Fruit fly (Drosophila melanogaster) whole organism, wandering third instar larva: ENCODE data around the gene CG6830.
A peak's percentile ranks its signal among the peaks of the same experiment; 100 is the strongest.

ENCODE experiments used
- Abd-B ChIP-seq: fragments of >200 bp; optimal IDR thresholded peaks from 2 replicates; lab custom pipeline; 2017; ENCODE audit warnings: missing biosample characterization, missing genetic modification characterization
- CG32264 ChIP-seq: fragments of 200-800 bp; sonication (Bioruptor generic); optimal IDR thresholded peaks from 2 replicates; lab custom pipeline; 2016; ENCODE audit warnings: missing biosample characterization, missing genetic modification characterization
- CG9705 ChIP-seq: fragments of 200-800 bp; sonication (Bioruptor generic); optimal IDR thresholded peaks from 2 replicates; lab custom pipeline; 2018; ENCODE audit warnings: missing biosample characterization, mild to moderate bottlenecking, missing genetic modification characterization
- CrebA ChIP-seq: fragments of 200-800 bp; sonication (Bioruptor generic); optimal IDR thresholded peaks from 2 replicates; lab custom pipeline; 2016; ENCODE audit warnings: missing biosample characterization, mild to moderate bottlenecking, missing genetic modification characterization, borderline replicate concordance
- Dfd ChIP-seq: fragments of >200 bp; optimal IDR thresholded peaks from 2 replicates; lab custom pipeline; 2017; ENCODE audit warnings: missing biosample characterization, missing genetic modification characterization
- Dif ChIP-seq: fragments of 200-275, 200-300 bp; sonication (Bioruptor generic); optimal IDR thresholded peaks from 2 replicates; lab custom pipeline; 2018; ENCODE audit warnings: missing biosample characterization, missing genetic modification characterization; ENCODE audit not compliant: partially characterized antibody
- GATAd ChIP-seq: sonication (Bioruptor generic); optimal IDR thresholded peaks from 2 replicates; lab custom pipeline; 2016; ENCODE audit warnings: missing biosample characterization, missing genetic modification characterization
- HLH106 ChIP-seq: fragments of 200-800 bp; optimal IDR thresholded peaks from 3 replicates; lab custom pipeline; 2019; ENCODE audit warnings: missing biosample characterization, mild to moderate bottlenecking, missing genetic modification characterization, moderate library complexity
- Hnf4 ChIP-seq: fragments of 200-800 bp; sonication (Bioruptor generic); optimal IDR thresholded peaks from 2 replicates; lab custom pipeline; 2016; ENCODE audit warnings: missing biosample characterization, mild to moderate bottlenecking, missing genetic modification characterization
- Hr78 ChIP-seq: fragments of >200 bp; optimal IDR thresholded peaks from 2 replicates; lab custom pipeline; 2017; ENCODE audit warnings: missing biosample characterization, missing genetic modification characterization
- Hr83 ChIP-seq: fragments of 200-300 bp; sonication (Bioruptor generic); optimal IDR thresholded peaks from 2 replicates; lab custom pipeline; 2016; ENCODE audit warnings: missing biosample characterization, mild to moderate bottlenecking, missing genetic modification characterization, moderate library complexity; ENCODE audit not compliant: poor library complexity, severe bottlenecking
- Jra ChIP-seq: sonication (Bioruptor generic); optimal IDR thresholded peaks from 2 replicates; lab custom pipeline; 2016; ENCODE audit warnings: missing biosample characterization, missing genetic modification characterization
- Mio ChIP-seq: sonication (Bioruptor generic); optimal IDR thresholded peaks from 2 replicates; lab custom pipeline; 2016; ENCODE audit warnings: missing biosample characterization, missing genetic modification characterization
- Myc ChIP-seq: fragments of >200 bp; optimal IDR thresholded peaks from 2 replicates; lab custom pipeline; 2017
- N ChIP-seq: fragments of >200 bp; optimal IDR thresholded peaks from 2 replicates; lab custom pipeline; 2018; ENCODE audit warnings: missing biosample characterization, missing external identifiers, missing genetic modification characterization
- OdsH ChIP-seq: fragments of 200-800 bp; sonication (Bioruptor generic); optimal IDR thresholded peaks from 2 replicates; lab custom pipeline; 2016; ENCODE audit warnings: missing biosample characterization, mild to moderate bottlenecking, missing genetic modification characterization
- Rel ChIP-seq, 2 experiments: fragments of 200-800 bp; sonication (Bioruptor generic) in 1 of 2; optimal IDR thresholded peaks; 2 replicates in 1 of 2; 3 replicates in 1 of 2; lab custom pipeline; 2016 to 2019; ENCODE audit warnings: mild to moderate bottlenecking in 2 of 2, missing biosample characterization in 2 of 2, missing genetic modification characterization in 2 of 2, moderate library complexity in 1 of 2
- Sp1 ChIP-seq: fragments of 200-800 bp; sonication (Bioruptor generic); optimal IDR thresholded peaks from 3 replicates; lab custom pipeline; 2019; ENCODE audit warnings: missing biosample characterization, mild to moderate bottlenecking, missing genetic modification characterization, moderate library complexity
- Vsx2 ChIP-seq: fragments of 200-300, 225-300 bp; sonication (Bioruptor generic); optimal IDR thresholded peaks from 2 replicates; lab custom pipeline; 2018; ENCODE audit warnings: missing biosample characterization, missing genetic modification characterization; ENCODE audit not compliant: partially characterized antibody
- br ChIP-seq: fragments of 200-800 bp; sonication (Bioruptor generic); optimal IDR thresholded peaks from 2 replicates; lab custom pipeline; 2016; ENCODE audit warnings: missing biosample characterization, missing genetic modification characterization
- brk ChIP-seq: fragments of 200-800 bp; sonication (Bioruptor generic); optimal IDR thresholded peaks from 2 replicates; lab custom pipeline; 2016; ENCODE audit warnings: missing biosample characterization, mild to moderate bottlenecking, missing genetic modification characterization
- dl ChIP-seq, 2 experiments: fragments of 175-275, 200-275 bp in 1 of 2; fragments of 200-275 bp in 1 of 2; sonication (Bioruptor generic); optimal IDR thresholded peaks; lab custom pipeline; 2018; ENCODE audit warnings: mild to moderate bottlenecking in 2 of 2, missing biosample characterization in 2 of 2, missing genetic modification characterization in 2 of 2, moderate library complexity in 2 of 2; ENCODE audit not compliant: partially characterized antibody in 2 of 2, insufficient read depth in 1 of 2
- dmrt93B ChIP-seq: fragments of 200-800 bp; sonication (Bioruptor generic); optimal IDR thresholded peaks from 2 replicates; lab custom pipeline; 2018; ENCODE audit warnings: missing biosample characterization, mild to moderate bottlenecking, missing genetic modification characterization
- dsf ChIP-seq: sonication (Bioruptor generic); optimal IDR thresholded peaks from 2 replicates; lab custom pipeline; 2016; ENCODE audit warnings: missing biosample characterization, missing genetic modification characterization, borderline replicate concordance
- ey ChIP-seq: fragments of 200-800 bp; sonication (Bioruptor generic); optimal IDR thresholded peaks from 2 replicates; lab custom pipeline; 2016; ENCODE audit warnings: missing biosample characterization, missing genetic modification characterization
- foxo ChIP-seq, 2 experiments: fragments of 200-800 bp; sonication (Bioruptor generic); optimal IDR thresholded peaks; 2 replicates in 1 of 2; 3 replicates in 1 of 2; lab custom pipeline; 2016 to 2017; ENCODE audit warnings: missing biosample characterization in 2 of 2, missing genetic modification characterization in 2 of 2
- fru ChIP-seq: fragments of 200-800 bp; sonication (Bioruptor generic); optimal IDR thresholded peaks from 3 replicates; lab custom pipeline; 2016; ENCODE audit warnings: missing biosample characterization, mild to moderate bottlenecking, missing genetic modification characterization
- h ChIP-seq: fragments of 200-800 bp; sonication (Bioruptor generic); optimal IDR thresholded peaks from 3 replicates; lab custom pipeline; 2016; ENCODE audit warnings: missing biosample characterization, mild to moderate bottlenecking, missing genetic modification characterization
- jim ChIP-seq: fragments of 175-275, 200-325 bp; sonication (Bioruptor generic); optimal IDR thresholded peaks from 2 replicates; lab custom pipeline; 2016; ENCODE audit warnings: missing biosample characterization, mild to moderate bottlenecking, missing genetic modification characterization
- lola ChIP-seq: fragments of >200 bp; optimal IDR thresholded peaks from 2 replicates; lab custom pipeline; 2017; ENCODE audit warnings: missing biosample characterization, missing genetic modification characterization
- pan ChIP-seq: fragments of >200 bp; optimal IDR thresholded peaks from 2 replicates; lab custom pipeline; 2017
- psq ChIP-seq: fragments of 200-800 bp; sonication (Bioruptor generic); optimal IDR thresholded peaks from 3 replicates; lab custom pipeline; 2017; ENCODE audit warnings: missing biosample characterization, mild to moderate bottlenecking, missing genetic modification characterization, moderate library complexity
- rgr ChIP-seq: fragments of 200-800 bp; sonication (Bioruptor generic); optimal IDR thresholded peaks from 3 replicates; lab custom pipeline; 2016; ENCODE audit warnings: missing biosample characterization, mild to moderate bottlenecking, missing genetic modification characterization
- sage ChIP-seq: fragments of 200-800 bp; sonication (Bioruptor generic); optimal IDR thresholded peaks from 2 replicates; lab custom pipeline; 2016; ENCODE audit warnings: missing biosample characterization, mild to moderate bottlenecking, missing genetic modification characterization
- sv ChIP-seq: fragments of 200-800 bp; sonication (Bioruptor generic); optimal IDR thresholded peaks from 3 replicates; lab custom pipeline; 2016; ENCODE audit warnings: missing biosample characterization, missing genetic modification characterization
- tai ChIP-seq: sonication (Bioruptor generic); optimal IDR thresholded peaks from 2 replicates; lab custom pipeline; 2016; ENCODE audit warnings: missing biosample characterization, missing genetic modification characterization
- usp ChIP-seq: fragments of >200 bp; optimal IDR thresholded peaks from 2 replicates; lab custom pipeline; 2017; ENCODE audit warnings: missing biosample characterization, missing genetic modification characterization
- woc ChIP-seq: sonication (Bioruptor generic); optimal IDR thresholded peaks from 2 replicates; lab custom pipeline; 2016; ENCODE audit warnings: missing biosample characterization, mild to moderate bottlenecking, missing genetic modification characterization

CG6830 gene

DNA sequence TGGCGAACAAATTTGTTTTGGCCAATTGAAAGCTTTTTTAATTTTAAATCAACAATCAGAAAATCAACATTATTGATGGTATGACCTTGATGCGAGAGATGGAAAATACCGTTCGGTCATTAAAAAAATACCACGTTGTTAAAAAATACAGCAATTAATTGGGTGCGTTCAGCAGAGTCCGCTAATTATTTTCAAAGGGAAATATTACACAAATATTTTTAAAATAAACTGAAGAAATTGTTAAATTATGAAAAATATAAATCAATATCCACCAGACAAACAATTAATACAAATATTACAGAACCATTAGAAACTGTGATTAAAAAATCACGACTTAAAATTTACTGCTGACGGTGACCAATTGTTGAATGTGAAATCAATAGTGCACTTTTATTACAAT, 6.1 kb downstream of the CG6830 start, which contains the start of gene CG18476:
Gene CG18476 (minus strand): TSS at position 101 of the 400 bp plus-strand sequence.
- TF ChIP-seq dl (GFP tag; optimal IDR thresholded peaks at IDR 0.05; lab: Kevin White, UChicago; ENCODE audit: insufficient read depth in 1 of 2, partially characterized antibody in 2 of 2) (no peak), dmrt93B (GFP tag; lab: Kevin White, UChicago) (peak; percentile 86), OdsH (GFP tag; lab: Kevin White, UChicago) (peak; percentile 81), tai (no peak), Myc (lab: Kevin White, UChicago) (no peak), Hnf4 (GFP tag; lab: Kevin White, UChicago) (peak; percentile 88), CG9705 (GFP tag; lab: Kevin White, UChicago) (peak; percentile 67), ey (GFP tag; lab: Kevin White, UChicago) (peak; percentile 80), br (peak; percentile 75), CG32264 (GFP tag; lab: Kevin White, UChicago) (no peak), jim (GFP tag; lab: Kevin White, UChicago) (no peak), dsf (GFP tag; lab: Kevin White, UChicago) (peak; percentile 71), fru (GFP tag; lab: Kevin White, UChicago) (peak; percentile 55), Vsx2 (GFP tag; lab: Kevin White, UChicago) (no peak), usp (GFP tag; lab: Kevin White, UChicago) (no peak), Rel (GFP tag; optimal IDR thresholded peaks at IDR 0.05; lab: Kevin White, UChicago) (no peak), Rel (tag; optimal IDR thresholded peaks at IDR 0.05; lab: Kevin White, UChicago) (peak; percentile 77), brk (GFP tag; lab: Kevin White, UChicago) (no peak), pan (no peak), Hr83 (GFP tag; lab: Kevin White, UChicago) (no peak), Jra (GFP tag; lab: Kevin White, UChicago) (peak; percentile 77), Dfd (GFP tag; lab: Kevin White, UChicago) (no peak), foxo (GFP tag; optimal IDR thresholded peaks at IDR 0.05; lab: Kevin White, UChicago) (peak; percentile 21 to 86), N (GFP tag; lab: Kevin White, UChicago) (no peak), rgr (peak; percentile 92), Abd-B (no peak), h (GFP tag; lab: Kevin White, UChicago) (peak; percentile 89), GATAd (GFP tag; lab: Kevin White, UChicago) (peak; percentile 33), CrebA (GFP tag; lab: Kevin White, UChicago) (no peak), Sp1 (GFP tag; lab: Kevin White, UChicago) (peak; percentile 92), psq (GFP tag; lab: Kevin White, UChicago) (peak; percentile 73), HLH106 (tag; lab: Kevin White, UChicago) (peak; percentile 97), sv (GFP tag; lab: Kevin White, UChicago) (peak; percentile 81), Dif (GFP tag; lab: Kevin White, UChicago) (no peak), Mio (peak; percentile 36), Hr78 (GFP tag; lab: Kevin White, UChicago) (no peak), lola (GFP tag; lab: Kevin White, UChicago) (no peak), woc (GFP tag; lab: Kevin White, UChicago) (peak; percentile 74), sage (no peak)

DNA sequence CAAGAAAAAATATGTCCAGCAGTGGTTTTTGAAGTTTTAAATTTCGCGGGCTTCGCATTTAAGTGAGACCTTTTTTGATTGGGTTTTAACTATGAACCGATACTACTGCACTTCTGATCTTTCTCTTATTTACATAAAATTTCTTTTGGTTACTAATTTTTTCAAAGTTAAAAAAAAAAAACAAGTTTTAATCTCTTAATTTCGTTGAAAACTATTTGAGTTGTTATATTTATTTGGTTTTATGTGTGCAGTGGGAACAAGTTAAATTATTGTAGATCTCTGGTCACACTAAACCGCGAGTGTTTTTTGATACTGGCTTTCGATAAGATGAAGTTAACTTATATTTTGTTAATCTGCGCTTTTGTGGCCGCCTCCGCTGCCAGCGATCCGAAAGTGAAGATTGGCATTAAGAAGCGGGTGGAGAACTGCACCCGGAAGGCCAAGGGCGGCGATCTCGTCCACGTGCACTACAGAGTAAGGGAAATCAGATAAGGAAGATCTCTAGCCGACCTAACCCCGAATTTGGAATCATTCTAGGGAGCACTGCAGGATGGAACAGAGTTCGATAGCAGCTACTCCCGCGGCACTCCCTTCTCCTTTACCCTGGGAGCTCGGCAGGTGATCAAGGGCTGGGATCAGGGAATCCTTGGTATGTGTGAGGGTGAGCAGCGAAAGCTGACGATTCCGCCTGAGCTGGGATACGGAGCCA, 10.0 kb downstream of the CG6830 start, which contains the start of gene CG14715:
Gene CG14715 (plus strand): TSS at position 267 of the 709 bp plus-strand sequence.
- TF ChIP-seq rgr (peak; percentile 46), ey (GFP tag; lab: Kevin White, UChicago) (peak; percentile 49), Rel (GFP tag; optimal IDR thresholded peaks at IDR 0.05; lab: Kevin White, UChicago) (no peak), Rel (tag; optimal IDR thresholded peaks at IDR 0.05; lab: Kevin White, UChicago) (peak; percentile 1), pan (no peak), Jra (GFP tag; lab: Kevin White, UChicago) (no peak), CG9705 (GFP tag; lab: Kevin White, UChicago) (no peak), fru (GFP tag; lab: Kevin White, UChicago) (peak; percentile 54), Mio (no peak), Vsx2 (GFP tag; lab: Kevin White, UChicago) (no peak), Hr83 (GFP tag; lab: Kevin White, UChicago) (no peak), Hr78 (GFP tag; lab: Kevin White, UChicago) (no peak), brk (GFP tag; lab: Kevin White, UChicago) (no peak), Hnf4 (GFP tag; lab: Kevin White, UChicago) (no peak), h (GFP tag; lab: Kevin White, UChicago) (peak; percentile 57), Abd-B (no peak), sv (GFP tag; lab: Kevin White, UChicago) (no peak), psq (GFP tag; lab: Kevin White, UChicago) (no peak), dsf (GFP tag; lab: Kevin White, UChicago) (no peak), HLH106 (tag; lab: Kevin White, UChicago) (peak; percentile 18), dl (GFP tag; optimal IDR thresholded peaks at IDR 0.05; lab: Kevin White, UChicago; ENCODE audit: insufficient read depth in 1 of 2, partially characterized antibody in 2 of 2) (no peak), CG32264 (GFP tag; lab: Kevin White, UChicago) (no peak), foxo (GFP tag; optimal IDR thresholded peaks at IDR 0.05; lab: Kevin White, UChicago) (peak in 1 of 2 experiments; percentile 54), Myc (lab: Kevin White, UChicago) (no peak), woc (GFP tag; lab: Kevin White, UChicago) (peak; percentile 27), Dif (GFP tag; lab: Kevin White, UChicago) (no peak), Sp1 (GFP tag; lab: Kevin White, UChicago) (peak; percentile 16), dmrt93B (GFP tag; lab: Kevin White, UChicago) (no peak), GATAd (GFP tag; lab: Kevin White, UChicago) (no peak), usp (GFP tag; lab: Kevin White, UChicago) (no peak), CrebA (GFP tag; lab: Kevin White, UChicago) (no peak), Dfd (GFP tag; lab: Kevin White, UChicago) (no peak), tai (no peak), OdsH (GFP tag; lab: Kevin White, UChicago) (peak; percentile 28), lola (GFP tag; lab: Kevin White, UChicago) (no peak), jim (GFP tag; lab: Kevin White, UChicago) (no peak), br (no peak), sage (no peak), N (GFP tag; lab: Kevin White, UChicago) (no peak)
